Fruit fly (Drosophila melanogaster): ENCODE measurements around the gene fzr.

Gene fzr

dm6 chrX:4684444-4684924 is 5.1 kb upstream of the fzr start (continued):
- TF ChIP-seq CG7963 (GFP tag; IDR thresholded peaks at IDR 0.05; ENCODE audit: partially characterized antibody), result peak; percentile 74; the same call in 2 of the 3 replicates
- peak; percentile 88 for TF ChIP-seq CG14050 (GFP tag; IDR thresholded peaks at IDR 0.05)
- peak; percentile 87 for TF ChIP-seq CG13624 (GFP tag; optimal IDR thresholded peaks at IDR 0.05)
- TF ChIP-seq CG10979 (tag; optimal IDR thresholded peaks at IDR 0.05), result peak; percentile 57
- peak; percentile 48; the same call in 1 of the 3 replicates for TF ChIP-seq C15 (GFP tag; IDR thresholded peaks at IDR 0.05)
- peak; percentile 6 for TF ChIP-seq bigmax (GFP tag; optimal IDR thresholded peaks at IDR 0.05)
- TF ChIP-seq row (GFP tag; IDR thresholded peaks at IDR 0.05), result peak; percentile 92
- peak; percentile 90 for TF ChIP-seq Bgb (GFP tag; IDR thresholded peaks at IDR 0.05; ENCODE audit: partially characterized antibody)
- TF ChIP-seq tx (GFP tag; optimal IDR thresholded peaks at IDR 0.05), result peak; percentile 79
- TF ChIP-seq Atf-2 (GFP tag; optimal IDR thresholded peaks at IDR 0.05), result peak; percentile 49
- TF ChIP-seq CG7928 (GFP tag; optimal IDR thresholded peaks at IDR 0.05), result peak; percentile 44
- TF ChIP-seq Blimp-1 (GFP tag; optimal IDR thresholded peaks at IDR 0.05), result peak; percentile 50
- TF ChIP-seq oc (tag; optimal IDR thresholded peaks at IDR 0.05), result peak; percentile 51
- TF ChIP-seq Max (GFP tag; optimal IDR thresholded peaks at IDR 0.05), result peak; percentile 39
- TF ChIP-seq CG9727 (GFP tag; optimal IDR thresholded peaks at IDR 0.05), result peak; percentile 77
- TF ChIP-seq Sry-β (GFP tag; optimal IDR thresholded peaks at IDR 0.05), result peak; percentile 68
- peak; percentile 89 for TF ChIP-seq ken (GFP tag; IDR thresholded peaks at IDR 0.05)
- peak; percentile 73 for TF ChIP-seq vnd (GFP tag; IDR thresholded peaks at IDR 0.05; ENCODE audit: partially characterized antibody)
- TF ChIP-seq CG32772 (GFP tag; IDR thresholded peaks at IDR 0.05), result peak; percentile 89
- peak; percentile 80 for TF ChIP-seq Mad (GFP tag; optimal IDR thresholded peaks at IDR 0.05)
- peak; percentile 98 for TF ChIP-seq CG10321 (GFP tag; IDR thresholded peaks at IDR 0.05)
- TF ChIP-seq jumu (GFP tag; optimal IDR thresholded peaks at IDR 0.05), result peak; percentile 87
- TF ChIP-seq Dbx (GFP tag; IDR thresholded peaks at IDR 0.05), result peak; percentile 93
- peak; percentile 56; the same call in 1 of the 2 replicates for TF ChIP-seq Gsc (GFP tag; IDR thresholded peaks at IDR 0.05)
- peak; percentile 93 for TF ChIP-seq Gug (GFP tag; IDR thresholded peaks at IDR 0.05)
- peak; percentile 66 for TF ChIP-seq tup (GFP tag; optimal IDR thresholded peaks at IDR 0.05)
- TF ChIP-seq TFAM (GFP tag; optimal IDR thresholded peaks at IDR 0.05), result no peak
- peak; percentile 89 for TF ChIP-seq CG11085 (GFP tag; IDR thresholded peaks at IDR 0.05)
- TF ChIP-seq Antp (GFP tag; optimal IDR thresholded peaks at IDR 0.05), result peak; percentile 92
- peak; percentile 73 for TF ChIP-seq E2f2 (GFP tag; IDR thresholded peaks at IDR 0.05)
- TF ChIP-seq CG14965 (GFP tag; optimal IDR thresholded peaks at IDR 0.05; ENCODE audit: borderline replicate concordance), result no peak
- peak; percentile 58 for TF ChIP-seq da (GFP tag; optimal IDR thresholded peaks at IDR 0.05)
- TF ChIP-seq CG3838 (GFP tag; optimal IDR thresholded peaks at IDR 0.05), result peak; percentile 69
- peak; percentile 81 for TF ChIP-seq HHEX (GFP tag; optimal IDR thresholded peaks at IDR 0.05)
- TF ChIP-seq gro (GFP tag; optimal IDR thresholded peaks at IDR 0.05), result peak; percentile 89
- TF ChIP-seq lab (GFP tag; optimal IDR thresholded peaks at IDR 0.05), result peak; percentile 90
- TF ChIP-seq CG12236 (GFP tag; optimal IDR thresholded peaks at IDR 0.05), result peak; percentile 11
- TF ChIP-seq Trl (optimal IDR thresholded peaks at IDR 0.05), result peak; percentile 33 to 62
- TF ChIP-seq Trl (GFP tag; optimal IDR thresholded peaks at IDR 0.05), result peak; percentile 83
- TF ChIP-seq sens-2 (GFP tag; IDR thresholded peaks at IDR 0.05), result peak; percentile 88
- peak; percentile 74 for TF ChIP-seq CG17359 (tag; optimal IDR thresholded peaks at IDR 0.05)
- peak; percentile 82 for TF ChIP-seq ttk (GFP tag; IDR thresholded peaks at IDR 0.05)
- TF ChIP-seq Mes4 (GFP tag; optimal IDR thresholded peaks at IDR 0.05), result peak; percentile 46
- peak; percentile 88 for TF ChIP-seq ranshi (GFP tag; IDR thresholded peaks at IDR 0.05)
- peak; percentile 43 for TF ChIP-seq Bdp1 (GFP tag; optimal IDR thresholded peaks at IDR 0.05)
- TF ChIP-seq Doc3 (GFP tag; IDR thresholded peaks at IDR 0.05; ENCODE audit: partially characterized antibody), result peak; percentile 79
- peak; percentile 88 for TF ChIP-seq ci (GFP tag; IDR thresholded peaks at IDR 0.05)
- peak; percentile 86 for TF ChIP-seq ind (GFP tag; optimal IDR thresholded peaks at IDR 0.05)
- peak; percentile 49 for TF ChIP-seq CG17186 (GFP tag; optimal IDR thresholded peaks at IDR 0.05)
- TF ChIP-seq pzg (GFP tag; optimal IDR thresholded peaks at IDR 0.05), result peak; percentile 94
- peak; percentile 54 for TF ChIP-seq CG1529 (GFP tag; optimal IDR thresholded peaks at IDR 0.05)
